Worm (Caenorhabditis elegans) whole organism, young adult: ENCODE data around the gene F26D2.10.

Source experiments
- B0019.2 ChIP-seq: fragments of 200-800 bp; sonication (Bioruptor generic); conservative IDR thresholded peaks from 2 replicates; pipeline ENCODE4 v1.3.6; 2022; ENCODE audit warnings: missing genetic modification reagents, missing genetic modification characterization, missing compliant biosample characterization
- D2030.7 ChIP-seq: fragments of 200-800 bp; sonication (Bioruptor generic); IDR thresholded peaks from 2 replicates; pipeline ENCODE4 v1.3.6; 2022; ENCODE audit warnings: missing genetic modification reagents, missing genetic modification characterization, missing compliant biosample characterization
- F22D6.2 ChIP-seq: sonication (generic microtip); optimal IDR thresholded peaks from 2 replicates; lab custom pipeline; 2016; ENCODE audit warnings: mild to moderate bottlenecking, missing genetic modification characterization, missing compliant biosample characterization
- F23B12.7 ChIP-seq: sonication (generic microtip); optimal IDR thresholded peaks from 2 replicates; lab custom pipeline; 2017; ENCODE audit warnings: missing genetic modification characterization, mild to moderate bottlenecking, missing compliant biosample characterization, antibody characterized with exemption, moderate library complexity; ENCODE audit not compliant: insufficient read depth
- F52B5.7 ChIP-seq: sonication (generic microtip); optimal IDR thresholded peaks from 2 replicates; lab custom pipeline; 2016; ENCODE audit warnings: mild to moderate bottlenecking, missing genetic modification characterization, missing compliant biosample characterization
- Y53F4B.3 ChIP-seq: fragments of 200-800 bp; sonication (Bioruptor generic); IDR thresholded peaks from 2 replicates; pipeline ENCODE4 v1.3.6; 2022; ENCODE audit warnings: missing genetic modification reagents, missing genetic modification characterization, missing compliant biosample characterization
- akir-1 ChIP-seq: fragments of 200-800 bp; sonication (Bioruptor generic); optimal IDR thresholded peaks from 2 replicates; lab custom pipeline; 2018; ENCODE audit warnings: mild to moderate bottlenecking, missing genetic modification characterization, moderate library complexity, missing compliant biosample characterization
- ama-1 ChIP-seq, 3 experiments: fragments of 150-350 bp in 1 of 3; sonication (generic microtip) in 2 of 3; optimal IDR thresholded peaks; 2 replicates each; lab custom pipeline; 2014 to 2018; ENCODE audit warnings: missing biosample characterization in 2 of 3, missing genetic modification characterization in 2 of 3, missing genetic modification reagents in 2 of 3
- attf-5 ChIP-seq: fragments of 200-800 bp; sonication (Bioruptor generic); optimal IDR thresholded peaks from 2 replicates; lab custom pipeline; 2018; ENCODE audit warnings: mild to moderate bottlenecking, missing genetic modification characterization, missing compliant biosample characterization
- attf-6 ChIP-seq: fragments of 200-800 bp; sonication (Bioruptor generic); IDR thresholded peaks from 2 replicates; pipeline ENCODE4 v1.3.6; 2022; ENCODE audit warnings: missing genetic modification reagents, missing genetic modification characterization, missing compliant biosample characterization
- bed-1 ChIP-seq: fragments of 200-800 bp; sonication (Bioruptor generic); IDR thresholded peaks from 2 replicates; pipeline ENCODE4 v1.3.6; 2022; ENCODE audit warnings: missing genetic modification reagents, missing genetic modification characterization, missing compliant biosample characterization
- bed-2 ChIP-seq: fragments of 200-800 bp; sonication (Bioruptor generic); IDR thresholded peaks from 2 replicates; pipeline ENCODE4 v1.3.6; 2022; ENCODE audit warnings: missing genetic modification reagents, missing genetic modification characterization, missing compliant biosample characterization
- dox-1 ChIP-seq: fragments of 200-800 bp; sonication (Bioruptor generic); IDR thresholded peaks from 2 replicates; pipeline ENCODE4 v1.3.6; 2022; ENCODE audit warnings: missing genetic modification reagents, missing genetic modification characterization, missing compliant biosample characterization
- dpl-1 ChIP-seq: fragments of 150-350 bp; optimal IDR thresholded peaks from 2 replicates; lab custom pipeline; 2014; ENCODE audit warnings: missing biosample characterization, missing genetic modification reagents, missing genetic modification characterization
- egl-18 ChIP-seq: fragments of 200-800 bp; sonication (Bioruptor generic); IDR thresholded peaks from 2 replicates; pipeline ENCODE4 v1.3.6; 2022; ENCODE audit warnings: missing genetic modification reagents, missing genetic modification characterization, missing compliant biosample characterization
- egrh-3 ChIP-seq: fragments of 200-800 bp; sonication (Bioruptor generic); IDR thresholded peaks from 2 replicates; pipeline ENCODE4 v1.3.6; 2022; ENCODE audit warnings: missing genetic modification reagents, missing genetic modification characterization, missing compliant biosample characterization
- him-1 ChIP-seq: sonication (generic microtip); optimal IDR thresholded peaks from 2 replicates; lab custom pipeline; 2016; ENCODE audit warnings: missing genotype, missing genetic modification reagents, missing genetic modification characterization, missing compliant biosample characterization
- lag-1 ChIP-seq: fragments of 200-800 bp; sonication (Bioruptor generic); IDR thresholded peaks from 2 replicates; pipeline ENCODE4 v1.3.6; 2022; ENCODE audit warnings: missing genetic modification reagents, missing genetic modification characterization, missing compliant biosample characterization
- lin-54 ChIP-seq: fragments of 200-800 bp; sonication (Bioruptor generic); optimal IDR thresholded peaks from 2 replicates; lab custom pipeline; 2018; ENCODE audit warnings: mild to moderate bottlenecking, missing genetic modification characterization, missing compliant biosample characterization
- lir-1 ChIP-seq: fragments of 200-800 bp; sonication (Bioruptor generic); conservative IDR thresholded peaks from 2 replicates; pipeline ENCODE4 v1.3.6; 2022; ENCODE audit warnings: missing genetic modification reagents, missing genetic modification characterization, missing compliant biosample characterization
- lsl-1 ChIP-seq: fragments of 200-800 bp; sonication (Bioruptor generic); optimal IDR thresholded peaks from 2 replicates; lab custom pipeline; 2018; ENCODE audit warnings: mild to moderate bottlenecking, missing genetic modification characterization, moderate library complexity, missing compliant biosample characterization
- madf-10 ChIP-seq: sonication (generic microtip); optimal IDR thresholded peaks from 2 replicates; lab custom pipeline; 2016; ENCODE audit warnings: mild to moderate bottlenecking, missing genetic modification characterization, missing compliant biosample characterization
- madf-3 ChIP-seq: fragments of 200-800 bp; sonication (Bioruptor generic); IDR thresholded peaks from 2 replicates; pipeline ENCODE4 v1.3.6; 2022; ENCODE audit warnings: missing genetic modification reagents, missing genetic modification characterization, missing compliant biosample characterization
- madf-8 ChIP-seq: fragments of 200-800 bp; sonication (Bioruptor generic); conservative IDR thresholded peaks from 2 replicates; pipeline ENCODE4 v1.3.6; 2022; ENCODE audit warnings: missing genetic modification reagents, missing genetic modification characterization, missing compliant biosample characterization
- mcd-1 ChIP-seq: fragments of 200-800 bp; sonication (Bioruptor generic); IDR thresholded peaks from 2 replicates; pipeline ENCODE4 v1.3.6; 2022; ENCODE audit warnings: missing genetic modification reagents, missing genetic modification characterization, missing compliant biosample characterization
- nfyb-1 ChIP-seq: fragments of 200-800 bp; sonication (Bioruptor generic); IDR thresholded peaks from 2 replicates; pipeline ENCODE4 v1.3.6; 2022; ENCODE audit warnings: missing genetic modification reagents, missing genetic modification characterization, missing compliant biosample characterization
- nhr-120 ChIP-seq: fragments of 200-800 bp; sonication (Bioruptor generic); IDR thresholded peaks from 2 replicates; pipeline ENCODE4 v1.3.6; 2022; ENCODE audit warnings: missing genetic modification characterization, missing compliant biosample characterization
- nhr-179 ChIP-seq: sonication (generic microtip); optimal IDR thresholded peaks from 2 replicates; lab custom pipeline; 2016; ENCODE audit warnings: mild to moderate bottlenecking, missing genetic modification characterization, missing compliant biosample characterization
- rcor-1 ChIP-seq: fragments of 200-800 bp; sonication (Bioruptor generic); IDR thresholded peaks from 2 replicates; pipeline ENCODE4 v1.3.6; 2022; ENCODE audit warnings: missing genetic modification reagents, missing genetic modification characterization, missing compliant biosample characterization
- repo-1 ChIP-seq: sonication (generic microtip); optimal IDR thresholded peaks from 2 replicates; lab custom pipeline; 2017; ENCODE audit warnings: mild to moderate bottlenecking, missing genetic modification characterization, missing compliant biosample characterization
- sdz-38 ChIP-seq: sonication (generic microtip); optimal IDR thresholded peaks from 2 replicates; lab custom pipeline; 2016; ENCODE audit warnings: missing genotype, missing genetic modification characterization, missing compliant biosample characterization
- snpc-3.4 ChIP-seq: sonication (generic microtip); optimal IDR thresholded peaks from 2 replicates; lab custom pipeline; 2017; ENCODE audit warnings: missing genetic modification characterization, mild to moderate bottlenecking, missing compliant biosample characterization, antibody characterized with exemption, moderate library complexity, missing genotype, missing genetic modification reagents
- snpc-4 ChIP-seq, 5 experiments: fragments of 150-350 bp in 1 of 5; sonication (generic microtip) in 4 of 5; optimal IDR thresholded peaks; 2 replicates each; lab custom pipeline; 2014 to 2018; ENCODE audit warnings: missing genetic modification characterization in 5 of 5, missing biosample characterization in 3 of 5, antibody characterized with exemption in 2 of 5, mild to moderate bottlenecking in 2 of 5, missing compliant biosample characterization in 2 of 5, missing genotype in 2 of 5, moderate library complexity in 2 of 5, missing genetic modification reagents in 1 of 5
- sptf-2 ChIP-seq: fragments of 200-800 bp; sonication (Bioruptor generic); optimal IDR thresholded peaks from 2 replicates; lab custom pipeline; 2018; ENCODE audit warnings: mild to moderate bottlenecking, missing genetic modification characterization, missing compliant biosample characterization
- tbp1 ChIP-seq: fragments of 200-800 bp; sonication (Bioruptor generic); optimal IDR thresholded peaks from 2 replicates; lab custom pipeline; 2018; ENCODE audit warnings: mild to moderate bottlenecking, missing genetic modification characterization, missing compliant biosample characterization
- unc-130 ChIP-seq: sonication (generic microtip); optimal IDR thresholded peaks from 2 replicates; lab custom pipeline; 2016; ENCODE audit warnings: missing genetic modification reagents, missing genetic modification characterization, missing compliant biosample characterization
- unc-62 ChIP-seq: fragments of 150-350 bp; optimal IDR thresholded peaks from 2 replicates; lab custom pipeline; 2014; ENCODE audit warnings: missing biosample characterization, missing genetic modification reagents, missing genetic modification characterization
- zfh-2 ChIP-seq: fragments of 200-800 bp; sonication (Bioruptor generic); conservative IDR thresholded peaks from 2 replicates; pipeline ENCODE4 v1.3.6; 2022; ENCODE audit warnings: missing genetic modification reagents, missing genetic modification characterization, missing compliant biosample characterization
- ztf-25 ChIP-seq: fragments of 200-800 bp; sonication (Bioruptor generic); IDR thresholded peaks from 2 replicates; pipeline ENCODE4 v1.3.6; 2022; ENCODE audit warnings: missing genetic modification reagents, missing genetic modification characterization, missing compliant biosample characterization
- ztf-26 ChIP-seq: sonication (generic microtip); optimal IDR thresholded peaks from 2 replicates; lab custom pipeline; 2017; ENCODE audit warnings: missing genetic modification characterization, missing compliant biosample characterization
- ztf-28 ChIP-seq: fragments of 200-800 bp; sonication (Bioruptor generic); IDR thresholded peaks from 2 replicates; pipeline ENCODE4 v1.3.6; 2022; ENCODE audit warnings: missing genetic modification reagents, missing genetic modification characterization, missing compliant biosample characterization

The F26D2.10 gene

ce11 chrV:16407663-16408062, 21.7 kb downstream of the F26D2.10 start, which contains the start of gene F26D2.3:
Gene F26D2.3 (plus strand): TSS chrV:16407963.
- TF ChIP-seq F23B12.7 (no peak), Y53F4B.3 (GFP tag; lab: Robert Waterston, UW) (no peak), F52B5.7 (tag; lab: Kevin White, UChicago) (no peak), egrh-3 (GFP tag; lab: Robert Waterston, UW) (no peak)
- TF ChIP-seq, all 124 proteins: peak for 0

DNA sequence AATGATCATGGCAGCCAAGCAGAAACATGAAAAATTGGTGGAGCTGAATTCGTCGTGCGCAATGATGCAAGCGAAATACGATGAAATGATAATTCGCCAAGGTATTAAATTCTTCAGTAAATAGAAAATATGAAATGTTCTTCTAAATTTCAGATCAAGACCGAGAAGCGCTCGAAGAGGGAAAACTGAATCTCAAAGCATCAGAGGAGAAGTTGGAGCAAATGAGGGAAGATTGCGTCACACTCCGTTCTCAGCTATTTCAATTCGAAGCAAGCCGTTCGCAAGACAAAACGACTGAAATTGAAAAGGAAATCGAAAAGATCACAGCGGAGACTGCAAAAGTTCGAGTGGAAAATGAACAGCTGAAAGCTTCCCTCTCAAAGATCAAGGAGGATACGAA, 23.0 kb downstream of the F26D2.10 start:
- no peak for TF ChIP-seq ztf-26 (tag; lab: Kevin White, UChicago)
- no peak for TF ChIP-seq attf-6 (GFP tag; lab: Robert Waterston, UW)
- TF ChIP-seq dpl-1 (GFP tag; lab: Kevin White, UChicago), result no peak
- no peak for TF ChIP-seq lin-54 (GFP tag; lab: Kevin White, UChicago)
- no peak for TF ChIP-seq nhr-120 (GFP tag; lab: Robert Waterston, UW)
- TF ChIP-seq dox-1, result no peak
- no peak for TF ChIP-seq F22D6.2
- no peak for TF ChIP-seq akir-1 (GFP tag; lab: Kevin White, UChicago)
- no peak for TF ChIP-seq unc-130
- TF ChIP-seq snpc-3.4 (tag; lab: Kevin White, UChicago), result no peak
- no peak for TF ChIP-seq madf-3 (GFP tag; lab: Robert Waterston, UW)
- no peak for TF ChIP-seq attf-5
- no peak for TF ChIP-seq lag-1
- TF ChIP-seq nfyb-1 (GFP tag; lab: Robert Waterston, UW), result no peak
- no peak for TF ChIP-seq sptf-2 (GFP tag; lab: Kevin White, UChicago)
- no peak for TF ChIP-seq repo-1
- no peak for TF ChIP-seq madf-8 (GFP tag; lab: Robert Waterston, UW)
- TF ChIP-seq bed-2 (GFP tag; lab: Robert Waterston, UW), result no peak
- no peak for TF ChIP-seq madf-10 (tag; lab: Kevin White, UChicago)
- no peak for TF ChIP-seq rcor-1 (GFP tag; lab: Robert Waterston, UW)

- no peak for TF ChIP-seq madf-8 (GFP tag; lab: Robert Waterston, UW)
- TF ChIP-seq ztf-28 (GFP tag; lab: Robert Waterston, UW), result no peak
- no peak for TF ChIP-seq unc-62
- peak; percentile 81 for TF ChIP-seq lsl-1 (GFP tag; lab: Kevin White, UChicago)
- no peak for TF ChIP-seq nhr-179 (tag; lab: Kevin White, UChicago)
- TF ChIP-seq snpc-4 (GFP tag; optimal IDR thresholded peaks at IDR 0.05; lab: Kevin White, UChicago), result peak; percentile 3
- TF ChIP-seq snpc-4 (tag; optimal IDR thresholded peaks at IDR 0.05; lab: Kevin White, UChicago), result peak in 1 of 4 experiments; percentile 14
- TF ChIP-seq lir-1, result no peak
- no peak for TF ChIP-seq sdz-38
- no peak for TF ChIP-seq F22D6.2
- no peak for TF ChIP-seq egl-18 (GFP tag; lab: Robert Waterston, UW)
- no peak for TF ChIP-seq ama-1 (optimal IDR thresholded peaks at IDR 0.05; lab: Kevin White, UChicago)
- TF ChIP-seq ama-1 (GFP tag; optimal IDR thresholded peaks at IDR 0.05; lab: Kevin White, UChicago), result no peak
- peak; percentile 16 for TF ChIP-seq him-1
- TF ChIP-seq mcd-1, result peak; percentile 46; the same call in 1 of the 2 replicates
Measured at ce11 chrV:16405366-16405765, 24.0 kb downstream of the F26D2.10 start.

DNA sequence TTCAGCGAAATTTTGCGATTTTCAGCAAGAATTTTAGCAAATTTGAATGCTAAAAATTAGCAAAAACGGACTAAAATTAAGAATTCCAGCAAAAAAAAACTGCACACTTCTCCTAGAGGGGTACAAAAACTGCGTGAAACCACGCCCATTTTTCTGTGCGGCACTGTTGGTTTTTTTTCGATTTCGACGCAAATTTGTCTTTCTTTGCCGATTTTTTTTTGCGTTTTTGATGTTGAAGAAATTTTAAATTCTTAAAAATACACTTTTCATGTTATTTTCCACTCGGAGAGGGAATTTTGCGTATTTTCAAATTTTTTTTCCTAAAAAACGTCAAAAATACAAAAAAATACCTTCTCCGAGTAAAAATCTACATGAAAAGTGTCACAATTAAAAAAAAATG, 25.4 kb downstream of the F26D2.10 start, which contains the start of gene syp-1:
Gene syp-1 (plus strand): TSS at position 301 of the 400 bp plus-strand sequence.
- TF ChIP-seq zfh-2 (GFP tag; lab: Robert Waterston, UW) (no peak), B0019.2 (GFP tag; lab: Robert Waterston, UW) (no peak), ztf-25 (no peak), D2030.7 (GFP tag; lab: Robert Waterston, UW) (no peak), tbp1 (GFP tag; lab: Kevin White, UChicago) (no peak), snpc-4 (GFP tag; optimal IDR thresholded peaks at IDR 0.05; lab: Kevin White, UChicago) (no peak), snpc-4 (tag; optimal IDR thresholded peaks at IDR 0.05; lab: Kevin White, UChicago) (no peak), sptf-2 (GFP tag; lab: Kevin White, UChicago) (no peak), bed-1 (GFP tag; lab: Robert Waterston, UW) (no peak)
